Worm (Caenorhabditis elegans): ENCODE data around the gene Y42A5A.1.

The Y42A5A.1 gene

DNA sequence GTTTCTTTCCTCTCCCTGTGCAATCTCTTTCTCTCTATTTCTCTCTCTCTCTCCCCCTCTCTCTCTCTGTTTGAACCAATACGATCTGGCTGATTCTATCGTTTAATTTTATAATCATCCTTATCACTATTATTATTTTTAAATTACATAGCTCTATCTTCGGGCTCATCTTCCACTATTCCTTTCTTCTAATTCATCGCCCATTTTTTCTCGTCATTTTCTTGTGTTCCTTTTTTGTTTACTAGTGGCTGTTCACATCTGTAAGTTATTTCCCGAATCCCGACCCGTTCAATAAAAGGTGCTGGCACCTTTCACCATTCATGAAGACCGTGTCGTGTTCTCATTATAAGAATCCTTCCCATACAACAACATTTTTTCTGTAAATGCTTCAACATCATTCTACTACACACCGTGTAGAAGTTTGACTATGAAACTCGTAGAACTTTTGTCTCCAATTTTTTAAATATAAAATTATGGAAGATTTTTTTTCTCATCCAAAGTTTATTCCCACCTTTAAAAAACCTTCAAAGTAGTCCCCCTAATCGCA, 30.5 kb downstream of the Y42A5A.1 start:
- no peak for TF ChIP-seq dpl-1 (GFP tag; optimal IDR thresholded peaks at IDR 0.05)
- TF ChIP-seq ces-1 (GFP tag; optimal IDR thresholded peaks at IDR 0.05) = no peak
- no peak for TF ChIP-seq php-3 (GFP tag; IDR thresholded peaks at IDR 0.05)
- TF ChIP-seq nhr-25 (tag; optimal IDR thresholded peaks at IDR 0.05; ENCODE audit: borderline replicate concordance, insufficient read depth) = peak; percentile 14
- no peak for TF ChIP-seq F10B5.3 (tag; optimal IDR thresholded peaks at IDR 0.05)
- no peak for TF ChIP-seq mdl-1 (tag; optimal IDR thresholded peaks at IDR 0.05)
- no peak for TF ChIP-seq vab-7 (GFP tag; IDR thresholded peaks at IDR 0.05)
- no peak for TF ChIP-seq ceh-62 (tag; optimal IDR thresholded peaks at IDR 0.05)
- TF ChIP-seq nhr-42 (GFP tag; IDR thresholded peaks at IDR 0.05) = no peak
- no peak for TF ChIP-seq unc-39 (tag; optimal IDR thresholded peaks at IDR 0.05)
- 0 out of 2 replicates have a peak, but pooled peaks have one; percentile 10 for TF ChIP-seq tra-1 (GFP tag; IDR thresholded peaks at IDR 0.05)
- TF ChIP-seq lsy-2 (tag; optimal IDR thresholded peaks at IDR 0.05) = peak in 1 of 2 experiments; percentile 17
- no peak for TF ChIP-seq ceh-32 (tag; optimal IDR thresholded peaks at IDR 0.05; ENCODE audit: poor library complexity)
- TF ChIP-seq saeg-2 (GFP tag; IDR thresholded peaks at IDR 0.05) = no peak
- TF ChIP-seq gei-8 (GFP tag; optimal IDR thresholded peaks at IDR 0.05) = no peak
- TF ChIP-seq lin-39 (tag; optimal IDR thresholded peaks at IDR 0.05) = no peak
- TF ChIP-seq ceh-20 (GFP tag; IDR thresholded peaks at IDR 0.05) = no peak
- no peak for TF ChIP-seq ctbp-1 (GFP tag; IDR thresholded peaks at IDR 0.05)
- TF ChIP-seq unc-130 (GFP tag; optimal IDR thresholded peaks at IDR 0.05) = no peak
- TF ChIP-seq zfp-3 (GFP tag; conservative IDR thresholded peaks at IDR 0.05) = peak; percentile 78; the same call in 1 of the 2 replicates
- TF ChIP-seq set-16 (GFP tag; IDR thresholded peaks at IDR 0.05) = no peak
- no peak for TF ChIP-seq nhr-76 (tag; optimal IDR thresholded peaks at IDR 0.05)
- no peak for TF ChIP-seq zag-1 (tag; optimal IDR thresholded peaks at IDR 0.05)
- TF ChIP-seq unc-62 (GFP tag; optimal IDR thresholded peaks at IDR 0.05 in 1 of 2) = no peak
- TF ChIP-seq unc-62 (tag; optimal IDR thresholded peaks at IDR 0.05) = no peak
- TF ChIP-seq rbr-2 (tag; optimal IDR thresholded peaks at IDR 0.05) = no peak
- TF ChIP-seq nhr-111 (GFP tag; optimal IDR thresholded peaks at IDR 0.05) = no peak
- TF ChIP-seq nhr-102 (tag; optimal IDR thresholded peaks at IDR 0.05) = no peak
- no peak for TF ChIP-seq snpc-1.2 (GFP tag; IDR thresholded peaks at IDR 0.05)
- TF ChIP-seq nhr-11 (tag; optimal IDR thresholded peaks at IDR 0.05) = no peak
- no peak for TF ChIP-seq F26F4.8 (GFP tag; conservative IDR thresholded peaks at IDR 0.05)
- no peak for TF ChIP-seq F49E8.2 (tag; optimal IDR thresholded peaks at IDR 0.05; ENCODE audit: borderline replicate concordance)
- TF ChIP-seq pqm-1 (tag; optimal IDR thresholded peaks at IDR 0.05) = no peak
- TF ChIP-seq arid-1 (GFP tag; conservative IDR thresholded peaks at IDR 0.05) = no peak
- TF ChIP-seq daf-19 (GFP tag; conservative IDR thresholded peaks at IDR 0.05) = no peak
- TF ChIP-seq cey-2 (tag; optimal IDR thresholded peaks at IDR 0.05; ENCODE audit: borderline replicate concordance, insufficient read depth) = no peak
- TF ChIP-seq R02D3.7 (tag; optimal IDR thresholded peaks at IDR 0.05) = no peak
- TF ChIP-seq egl-27 (tag; optimal IDR thresholded peaks at IDR 0.05) = no peak
- TF ChIP-seq Y75B8A.6 (GFP tag; IDR thresholded peaks at IDR 0.05) = no peak
- TF ChIP-seq zip-11 (GFP tag; IDR thresholded peaks at IDR 0.05) = no peak
- TF ChIP-seq nhr-28 (tag; optimal IDR thresholded peaks at IDR 0.05) = no peak
- no peak for TF ChIP-seq nhr-6 (tag; optimal IDR thresholded peaks at IDR 0.05)
- no peak for TF ChIP-seq daf-12 (tag; optimal IDR thresholded peaks at IDR 0.05)
- TF ChIP-seq lin-1 (GFP tag; IDR thresholded peaks at IDR 0.05) = no peak
- no peak for TF ChIP-seq Y105C5A.15 (GFP tag; IDR thresholded peaks at IDR 0.05)
- no peak for TF ChIP-seq lin-29 (GFP tag; IDR thresholded peaks at IDR 0.05)
- no peak for TF ChIP-seq egl-43 (GFP tag; IDR thresholded peaks at IDR 0.05)
- TF ChIP-seq dmd-8 (GFP tag; IDR thresholded peaks at IDR 0.05) = no peak
- TF ChIP-seq duxl-1 (tag; optimal IDR thresholded peaks at IDR 0.05; ENCODE audit: poor library complexity) = no peak
- TF ChIP-seq tag-97 (GFP tag; IDR thresholded peaks at IDR 0.05) = no peak
- no peak for TF ChIP-seq ceh-82 (tag; optimal IDR thresholded peaks at IDR 0.05)
